Fruit fly (Drosophila melanogaster): ENCODE data around the gene cdi.

cdi gene

dm6 chr3R:19040685-19041084 is 53.4 kb downstream of the cdi start:
- TF ChIP-seq CG17801 (GFP tag; optimal IDR thresholded peaks at IDR 0.05; ENCODE audit: partially characterized antibody): no peak

- no peak for TF ChIP-seq CG17801 (GFP tag; optimal IDR thresholded peaks at IDR 0.05; ENCODE audit: partially characterized antibody)
Observed at dm6 chr3R:19036521-19037142, 57.4 kb downstream of the cdi start.

dm6 chr3R:19033238-19033637 is 60.8 kb downstream of the cdi start, which contains the start of gene CG6026:
Gene CG6026, plus strand, starts transcription at chr3R:19033538.
- TF ChIP-seq CG17801 (GFP tag; optimal IDR thresholded peaks at IDR 0.05; ENCODE audit: partially characterized antibody): no peak

- peak; percentile 57 for TF ChIP-seq CG17801 (GFP tag; optimal IDR thresholded peaks at IDR 0.05; ENCODE audit: partially characterized antibody)
Observed at dm6 chr3R:19031210-19031609, 62.9 kb downstream of the cdi start, which contains the start of the genes Prp18 and CG6013. Gene Prp18, minus strand, starts transcription at chr3R:19031271. Gene CG6013, plus strand, starts transcription at chr3R:19031503.

DNA sequence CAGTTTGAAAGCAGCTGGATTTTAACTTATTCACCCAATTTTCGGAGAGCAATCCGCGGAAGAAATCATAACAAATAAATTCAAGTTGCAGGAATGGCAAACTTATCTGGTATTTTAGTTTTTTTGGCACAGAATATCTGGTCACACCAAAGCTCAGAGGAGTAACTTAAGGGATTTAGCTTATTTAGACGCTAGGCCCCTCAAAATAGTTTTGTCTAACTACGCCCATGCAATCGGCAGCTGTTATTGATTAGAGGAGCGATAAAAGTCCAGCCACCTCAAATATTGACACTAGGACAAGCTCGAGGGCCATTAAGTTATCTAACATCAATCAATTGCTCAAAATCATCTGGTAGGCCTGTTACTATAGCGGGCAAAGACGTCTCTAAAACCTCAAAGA is 65.3 kb downstream of the cdi start, which contains the start of the genes GatA and P5cr:
GatA (minus strand) TSS at position 100 of the 400 bp plus-strand sequence.
P5cr (plus strand) TSS at position 174 of the 400 bp plus-strand sequence.
- peak; percentile 74 for TF ChIP-seq CG17801 (GFP tag; optimal IDR thresholded peaks at IDR 0.05; ENCODE audit: partially characterized antibody)

DNA sequence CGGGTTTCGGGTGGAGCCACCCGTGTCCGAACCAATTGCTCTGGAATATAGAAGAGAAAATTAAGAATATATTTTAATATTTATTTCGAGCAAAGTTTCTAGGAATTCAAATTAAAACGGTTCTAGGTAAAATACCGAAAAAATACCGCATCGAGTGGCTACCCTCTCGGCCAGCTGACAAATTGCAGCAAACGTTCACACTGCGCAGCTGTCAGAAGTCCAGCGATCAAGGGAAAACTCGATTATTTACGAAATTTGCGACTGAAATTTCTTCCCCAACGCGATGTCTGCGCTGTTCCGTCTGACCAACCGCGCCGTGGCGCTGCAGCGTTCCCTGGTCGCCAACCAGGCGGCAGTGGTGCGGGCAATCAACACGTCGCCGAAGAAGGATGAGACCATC is 66.9 kb downstream of the cdi start, which contains the start of gene NP15.6:
NP15.6 (plus strand) TSS at position 204 of the 400 bp plus-strand sequence.
- TF ChIP-seq CG17801 (GFP tag; optimal IDR thresholded peaks at IDR 0.05; ENCODE audit: partially characterized antibody): no peak

- no peak for TF ChIP-seq CG17801 (GFP tag; optimal IDR thresholded peaks at IDR 0.05; ENCODE audit: partially characterized antibody)
Observed at dm6 chr3R:19024761-19025160, 69.3 kb downstream of the cdi start, which contains the start of gene CG14285. Gene CG14285, plus strand, starts transcription at chr3R:19025099.

DNA sequence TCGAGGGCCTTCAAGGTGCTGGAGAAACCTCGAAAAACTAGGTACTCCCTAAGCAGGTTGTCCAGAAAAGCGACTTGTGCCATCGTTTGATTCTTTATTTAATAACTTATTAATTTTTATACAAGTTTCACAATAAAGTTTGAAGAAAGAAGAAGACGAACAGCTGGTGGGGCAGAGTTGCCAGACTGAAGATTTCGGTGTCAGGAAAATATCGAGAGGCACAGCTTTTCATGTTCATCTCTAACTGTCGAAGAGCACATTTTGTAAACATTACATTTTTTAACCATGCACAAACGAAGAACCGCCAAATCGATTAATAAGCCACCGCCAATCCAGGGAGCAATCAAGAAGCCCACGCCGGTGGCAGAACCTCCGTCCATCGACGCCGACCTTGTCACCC is 70.2 kb downstream of the cdi start, which contains the start of the genes CG6005 and CG14286:
CG6005 (minus strand) TSS at position 169 of the 400 bp plus-strand sequence.
CG14286 (plus strand) TSS at position 231 of the 400 bp plus-strand sequence.
- no peak for TF ChIP-seq CG17801 (GFP tag; optimal IDR thresholded peaks at IDR 0.05; ENCODE audit: partially characterized antibody)

- TF ChIP-seq CG17801 (GFP tag; optimal IDR thresholded peaks at IDR 0.05; ENCODE audit: partially characterized antibody): no peak
Observed at dm6 chr3R:19017318-19018043, 76.6 kb downstream of the cdi start.

dm6 chr3R:19015423-19015810 is 78.7 kb downstream of the cdi start:
- TF ChIP-seq CG17801 (GFP tag; optimal IDR thresholded peaks at IDR 0.05; ENCODE audit: partially characterized antibody): no peak

DNA sequence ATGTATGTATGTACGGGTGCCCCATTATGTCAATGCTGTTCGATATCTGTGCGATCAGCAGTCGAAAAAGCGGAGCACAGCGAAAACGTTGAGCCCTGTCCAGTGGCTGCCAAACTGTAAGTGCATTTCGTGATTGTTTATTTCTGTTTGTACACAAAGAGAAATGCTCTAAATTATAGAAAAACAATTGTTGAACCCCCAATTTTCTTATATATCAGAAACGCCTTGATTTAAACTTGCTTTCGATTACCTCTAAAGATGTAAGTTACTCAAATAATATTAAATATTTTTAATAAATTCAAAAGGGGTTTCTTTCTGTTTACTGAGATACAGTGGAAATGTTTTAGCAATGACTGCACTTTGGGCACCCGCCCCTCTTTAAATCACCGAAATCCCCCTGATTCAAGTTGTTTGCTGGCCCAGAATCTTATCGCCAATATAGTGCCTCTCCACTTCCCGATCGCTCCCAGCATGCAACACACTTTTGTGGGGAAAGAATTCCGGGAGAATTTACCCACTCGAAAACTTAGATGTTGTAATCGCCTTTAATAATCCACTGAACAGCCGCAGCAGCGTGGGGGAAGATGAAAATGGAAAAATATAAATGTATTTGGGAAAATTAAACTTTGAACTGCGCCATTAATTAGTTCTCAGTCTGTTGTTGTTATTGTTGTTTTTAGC is 79.2 kb downstream of the cdi start:
- peak; percentile 69 for TF ChIP-seq CG17801 (GFP tag; optimal IDR thresholded peaks at IDR 0.05; ENCODE audit: partially characterized antibody)

- TF ChIP-seq CG17801 (GFP tag; optimal IDR thresholded peaks at IDR 0.05; ENCODE audit: partially characterized antibody): no peak
Observed at dm6 chr3R:19014027-19014426, 80.0 kb downstream of the cdi start.

DNA sequence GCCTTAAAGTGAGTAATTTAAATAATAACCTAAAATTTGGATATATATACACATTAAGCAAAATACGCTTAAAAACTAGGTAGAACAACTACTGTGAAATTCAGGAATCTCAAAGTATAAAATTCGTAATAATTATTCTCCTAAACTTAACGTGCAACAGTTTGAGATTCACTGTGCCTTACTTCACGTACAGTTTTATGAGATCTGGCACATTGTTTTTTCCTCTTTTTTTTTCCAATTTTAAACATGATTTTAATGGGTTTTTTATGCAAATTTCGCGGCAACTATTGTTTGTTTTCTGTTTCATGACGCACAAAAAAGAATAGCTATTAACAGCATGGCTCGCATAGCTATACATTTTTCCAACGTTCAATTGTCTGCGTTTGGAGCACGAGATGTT is 82.2 kb downstream of the cdi start:
- no peak for TF ChIP-seq CG17801 (GFP tag; optimal IDR thresholded peaks at IDR 0.05; ENCODE audit: partially characterized antibody)

DNA sequence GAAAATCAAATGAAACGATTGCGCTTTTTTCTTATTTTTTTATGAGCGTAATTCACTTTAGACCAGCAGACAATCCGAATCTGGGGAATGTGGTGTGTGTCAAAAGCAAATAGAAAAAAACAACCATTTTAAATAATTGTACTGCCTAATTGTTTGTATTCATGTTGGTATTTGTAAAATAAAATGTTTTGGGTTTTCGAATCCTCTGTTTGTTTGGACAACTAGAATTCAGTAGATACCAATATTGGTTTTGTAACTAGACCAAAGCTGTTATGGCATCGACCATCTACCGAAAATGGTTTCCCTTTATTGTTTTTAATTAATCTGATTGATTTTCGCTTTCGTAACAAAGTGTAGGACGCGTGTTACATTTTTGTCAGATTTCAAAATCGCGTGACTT is 83.1 kb downstream of the cdi start:
- TF ChIP-seq CG17801 (GFP tag; optimal IDR thresholded peaks at IDR 0.05; ENCODE audit: partially characterized antibody): no peak

dm6 chr3R:19001701-19002100 is 92.4 kb downstream of the cdi start:
- no peak for TF ChIP-seq CG17801 (GFP tag; optimal IDR thresholded peaks at IDR 0.05; ENCODE audit: partially characterized antibody)

Data from ovary, adult (tissue).